Worm (Caenorhabditis elegans) whole organism, mixed stage, embryonic: ENCODE measurements around the gene chmp-7.

Source experiments
- M03D4.4 ChIP-seq: sonication (generic microtip); optimal IDR thresholded peaks from 2 replicates; lab custom pipeline; 2017; ENCODE audit warnings: mild to moderate bottlenecking, missing genetic modification characterization, missing compliant biosample characterization
- bed-3 ChIP-seq: fragments of 200-800 bp; sonication (Bioruptor generic); optimal IDR thresholded peaks from 3 replicates; lab custom pipeline; 2018; ENCODE audit warnings: mild to moderate bottlenecking, missing genetic modification characterization, moderate library complexity, missing compliant biosample characterization
- blmp-1 ChIP-seq: fragments of 150-350 bp; optimal IDR thresholded peaks from 2 replicates; lab custom pipeline; 2014; ENCODE audit warnings: missing biosample characterization, missing genetic modification characterization
- ceh-39 ChIP-seq: fragments of 150-350 bp; optimal IDR thresholded peaks from 2 replicates; lab custom pipeline; 2014; ENCODE audit warnings: missing biosample characterization, missing genetic modification characterization
- ceh-43 ChIP-seq: fragments of 200-800 bp; sonication (Bioruptor generic); optimal IDR thresholded peaks from 2 replicates; lab custom pipeline; 2018; ENCODE audit warnings: mild to moderate bottlenecking, missing genetic modification characterization, moderate library complexity, missing compliant biosample characterization
- ceh-83 ChIP-seq: fragments of 200-800 bp; sonication (Bioruptor generic); optimal IDR thresholded peaks from 2 replicates; lab custom pipeline; 2018; ENCODE audit warnings: mild to moderate bottlenecking, missing genetic modification characterization, missing compliant biosample characterization
- ces-1 ChIP-seq: fragments of 150-350 bp; optimal IDR thresholded peaks from 2 replicates; lab custom pipeline; 2014; ENCODE audit warnings: missing biosample characterization, missing genetic modification reagents, missing genetic modification characterization
- cnd-1 ChIP-seq: fragments of 200-800 bp; sonication (Bioruptor generic); optimal IDR thresholded peaks from 2 replicates; lab custom pipeline; 2018; ENCODE audit warnings: mild to moderate bottlenecking, missing genetic modification characterization, missing compliant biosample characterization
- drap-1 ChIP-seq: fragments of 200-800 bp; sonication (Bioruptor generic); optimal IDR thresholded peaks from 3 replicates; lab custom pipeline; 2018; ENCODE audit warnings: mild to moderate bottlenecking, missing genetic modification characterization, missing compliant biosample characterization
- elt-1 ChIP-seq: sonication (generic microtip); optimal IDR thresholded peaks from 2 replicates; lab custom pipeline; 2017; ENCODE audit warnings: missing genetic modification characterization, mild to moderate bottlenecking, missing compliant biosample characterization, antibody characterized with exemption, moderate library complexity, borderline replicate concordance; ENCODE audit not compliant: insufficient read depth
- elt-3 ChIP-seq: fragments of 150-350 bp; optimal IDR thresholded peaks from 2 replicates; lab custom pipeline; 2014; ENCODE audit warnings: missing biosample characterization, missing genetic modification characterization
- flh-1 ChIP-seq: fragments of 200-800 bp; sonication (Bioruptor generic); optimal IDR thresholded peaks from 2 replicates; lab custom pipeline; 2018; ENCODE audit warnings: mild to moderate bottlenecking, missing genetic modification characterization, moderate library complexity, missing compliant biosample characterization
- ham-2 ChIP-seq: fragments of 200-800 bp; sonication (Bioruptor generic); optimal IDR thresholded peaks from 2 replicates; lab custom pipeline; 2018; ENCODE audit warnings: mild to moderate bottlenecking, missing genetic modification characterization, missing compliant biosample characterization
- hlh-1 ChIP-seq: fragments of 150-350 bp; optimal IDR thresholded peaks from 2 replicates; lab custom pipeline; 2014; ENCODE audit warnings: missing biosample characterization, missing genetic modification reagents, missing genetic modification characterization
- lin-13 ChIP-seq: fragments of 150-350 bp; optimal IDR thresholded peaks from 2 replicates; lab custom pipeline; 2014; ENCODE audit warnings: missing biosample characterization, missing genetic modification characterization
- lin-32 ChIP-seq: fragments of 200-800 bp; sonication (Bioruptor generic); optimal IDR thresholded peaks from 2 replicates; lab custom pipeline; 2018; ENCODE audit warnings: mild to moderate bottlenecking, missing genetic modification characterization, missing compliant biosample characterization
- lsy-2 ChIP-seq: fragments of 150-350 bp; optimal IDR thresholded peaks from 2 replicates; lab custom pipeline; 2014; ENCODE audit warnings: missing biosample characterization, missing genetic modification characterization
- mab-5 ChIP-seq: fragments of 150-350 bp; optimal IDR thresholded peaks from 2 replicates; lab custom pipeline; 2014; ENCODE audit warnings: missing biosample characterization, missing genetic modification characterization
- mep-1 ChIP-seq: fragments of 150-350 bp; optimal IDR thresholded peaks from 2 replicates; lab custom pipeline; 2017; ENCODE audit warnings: missing biosample characterization, missing genetic modification reagents, missing genetic modification characterization, inconsistent platforms
- mls-2 ChIP-seq: sonication (generic microtip); optimal IDR thresholded peaks from 2 replicates; lab custom pipeline; 2016; ENCODE audit warnings: mild to moderate bottlenecking, missing genetic modification characterization, moderate library complexity, missing compliant biosample characterization
- nhr-12 ChIP-seq: fragments of 150-350 bp; optimal IDR thresholded peaks from 2 replicates; lab custom pipeline; 2014; ENCODE audit warnings: missing biosample characterization, missing genetic modification characterization
- nhr-2 ChIP-seq: fragments of 150-350 bp; optimal IDR thresholded peaks from 2 replicates; lab custom pipeline; 2014; ENCODE audit warnings: missing biosample characterization, missing genetic modification characterization
- nhr-237 ChIP-seq: fragments of 150-350 bp; optimal IDR thresholded peaks from 2 replicates; lab custom pipeline; 2014; ENCODE audit warnings: missing biosample characterization, missing genetic modification characterization
- nhr-28 ChIP-seq: fragments of 150-350 bp; optimal IDR thresholded peaks from 2 replicates; lab custom pipeline; 2014; ENCODE audit warnings: missing biosample characterization, missing genetic modification characterization
- nhr-76 ChIP-seq: sonication (generic microtip); optimal IDR thresholded peaks from 2 replicates; lab custom pipeline; 2017; ENCODE audit warnings: missing biosample characterization, missing genetic modification characterization
- pha-4 ChIP-seq: fragments of 150-350 bp; optimal IDR thresholded peaks from 2 replicates; lab custom pipeline; 2018; ENCODE audit warnings: missing biosample characterization, missing genetic modification reagents, missing genetic modification characterization
- sem-2 ChIP-seq: fragments of 200-800 bp; sonication (Bioruptor generic); optimal IDR thresholded peaks from 2 replicates; lab custom pipeline; 2018; ENCODE audit warnings: mild to moderate bottlenecking, missing genetic modification characterization, missing compliant biosample characterization
- snpc-4 ChIP-seq: fragments of 150-350 bp; optimal IDR thresholded peaks from 2 replicates; lab custom pipeline; 2014; ENCODE audit warnings: missing biosample characterization, missing genetic modification characterization
- sptf-1 ChIP-seq: sonication (generic microtip); optimal IDR thresholded peaks from 2 replicates; lab custom pipeline; 2017; ENCODE audit warnings: mild to moderate bottlenecking, missing genetic modification characterization, moderate library complexity, missing compliant biosample characterization
- tbx-8 ChIP-seq: fragments of 200-800 bp; sonication (Bioruptor generic); optimal IDR thresholded peaks from 2 replicates; lab custom pipeline; 2018; ENCODE audit warnings: mild to moderate bottlenecking, missing genetic modification characterization, moderate library complexity, missing compliant biosample characterization
- unc-120 ChIP-seq: sonication (generic microtip); optimal IDR thresholded peaks from 2 replicates; lab custom pipeline; 2017; ENCODE audit warnings: missing genetic modification characterization, missing compliant biosample characterization; ENCODE audit not compliant: poor library complexity, severe bottlenecking
- unc-39 ChIP-seq: fragments of 150-350 bp; optimal IDR thresholded peaks from 2 replicates; lab custom pipeline; 2014; ENCODE audit warnings: missing biosample characterization, missing genetic modification characterization
- unc-62 ChIP-seq: fragments of 150-350 bp; optimal IDR thresholded peaks from 2 replicates; lab custom pipeline; 2014; ENCODE audit warnings: missing biosample characterization, missing genetic modification reagents, missing genetic modification characterization
- zip-8 ChIP-seq: fragments of 150-350 bp; optimal IDR thresholded peaks from 2 replicates; lab custom pipeline; 2014; ENCODE audit warnings: missing biosample characterization, missing genetic modification characterization
- ztf-11 ChIP-seq: fragments of 150-350 bp; optimal IDR thresholded peaks from 2 replicates; lab custom pipeline; 2014; ENCODE audit warnings: missing biosample characterization, missing genetic modification characterization

chmp-7 gene

DNA sequence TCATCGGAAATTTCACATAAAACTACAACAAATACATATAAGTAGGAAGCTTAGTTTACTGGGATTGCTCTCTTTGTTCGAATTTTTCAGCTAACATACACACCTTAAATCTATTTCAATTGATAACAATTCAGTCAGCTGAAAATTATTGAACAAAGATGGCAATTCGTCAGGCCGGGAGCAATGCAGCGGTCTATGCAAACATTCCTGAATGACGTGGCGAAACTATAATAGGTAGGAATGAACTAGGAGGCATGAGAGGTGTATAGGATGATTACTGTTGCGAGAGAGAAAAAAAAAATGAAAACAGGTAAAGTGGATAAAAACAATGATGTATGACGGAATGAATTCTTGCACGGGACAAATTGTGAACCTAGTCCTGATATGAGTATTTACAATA lies 12.7 kb upstream of the chmp-7 start:
- no peak for TF ChIP-seq cnd-1 (tag; lab: Kevin White, UChicago)
- no peak for TF ChIP-seq lin-32 (GFP tag; lab: Kevin White, UChicago)
- no peak for TF ChIP-seq ceh-39
- no peak for TF ChIP-seq zip-8
- TF ChIP-seq snpc-4 = no peak
- no peak for TF ChIP-seq sem-2 (GFP tag; lab: Kevin White, UChicago)
- TF ChIP-seq nhr-28 = no peak
- TF ChIP-seq ceh-43 = no peak
- TF ChIP-seq ham-2 (GFP tag; lab: Kevin White, UChicago) = no peak
- TF ChIP-seq unc-62 (GFP tag; lab: Kevin White, UChicago) = no peak
- no peak for TF ChIP-seq unc-39 (tag; lab: Kevin White, UChicago)
- TF ChIP-seq elt-3 (tag; lab: Kevin White, UChicago) = no peak
- no peak for TF ChIP-seq M03D4.4 (tag; lab: Kevin White, UChicago)
- no peak for TF ChIP-seq tbx-8 (GFP tag; lab: Kevin White, UChicago)

ce11 chrII:9053564-9053963 lies 1.2 kb upstream of the chmp-7 start, which contains the start of gene T24B8.7:
T24B8.7 (minus strand) TSS chrII:9053664.
- TF ChIP-seq drap-1 (GFP tag; lab: Kevin White, UChicago) = no peak
- no peak for TF ChIP-seq mep-1 (tag; lab: Kevin White, UChicago)
- no peak for TF ChIP-seq flh-1 (GFP tag; lab: Kevin White, UChicago)
- TF ChIP-seq pha-4 (tag; lab: Kevin White, UChicago) = no peak
- TF ChIP-seq mls-2 (tag; lab: Kevin White, UChicago) = no peak
- no peak for TF ChIP-seq nhr-12 (tag; lab: Kevin White, UChicago)
- TF ChIP-seq unc-39 (tag; lab: Kevin White, UChicago) = no peak
- no peak for TF ChIP-seq snpc-4
- TF ChIP-seq ceh-83 (GFP tag; lab: Kevin White, UChicago) = no peak

DNA sequence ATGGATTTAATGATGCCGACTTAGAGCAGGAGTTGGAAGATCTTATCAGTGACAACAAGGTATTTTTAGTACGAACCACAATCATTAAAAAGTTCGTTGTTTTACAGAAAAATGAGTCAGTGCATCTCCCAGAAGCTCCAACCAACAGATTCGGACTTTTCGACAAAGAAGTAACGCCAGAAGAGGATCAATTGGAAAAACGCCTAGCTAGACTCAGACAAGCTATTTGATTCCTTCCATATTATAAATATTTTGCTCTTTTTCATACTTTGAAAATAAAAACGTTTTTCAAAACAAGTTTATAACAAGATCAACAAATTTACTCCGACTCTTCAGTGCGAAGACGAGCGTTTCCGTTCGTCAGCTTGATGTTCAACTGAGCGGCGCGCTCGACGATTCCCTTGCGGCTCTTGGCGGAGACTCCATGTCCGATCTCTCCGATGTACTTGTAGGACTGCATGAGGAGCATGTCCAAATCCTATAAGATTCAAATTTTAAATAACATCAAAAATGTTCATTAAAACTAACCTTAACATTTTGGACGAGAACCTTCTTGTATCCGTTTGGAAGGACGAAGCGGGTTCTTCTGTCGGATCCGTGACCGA lies 1.5 kb downstream of the chmp-7 start:
- TF ChIP-seq cnd-1 (tag; lab: Kevin White, UChicago) (no peak), ztf-11 (tag; lab: Kevin White, UChicago) (no peak), elt-1 (no peak), sem-2 (GFP tag; lab: Kevin White, UChicago) (no peak), blmp-1 (tag; lab: Kevin White, UChicago) (no peak), nhr-76 (no peak), drap-1 (GFP tag; lab: Kevin White, UChicago) (no peak), lin-32 (GFP tag; lab: Kevin White, UChicago) (no peak), unc-39 (tag; lab: Kevin White, UChicago) (no peak), tbx-8 (GFP tag; lab: Kevin White, UChicago) (no peak), flh-1 (GFP tag; lab: Kevin White, UChicago) (no peak), bed-3 (no peak)
- TF ChIP-seq, all 35 proteins: peak for 0

ce11 chrII:9057035-9057668 lies 2.4 kb downstream of the chmp-7 start, which contains the start of gene rpl-32:
rpl-32 (minus strand) TSS chrII:9057085.
- TF ChIP-seq elt-3 (tag; lab: Kevin White, UChicago) = no peak
- peak; percentile 70 for TF ChIP-seq lin-13 (tag; lab: Kevin White, UChicago)
- no peak for TF ChIP-seq ceh-83 (GFP tag; lab: Kevin White, UChicago)
- TF ChIP-seq ztf-11 (tag; lab: Kevin White, UChicago) = no peak
- peak; percentile 35 for TF ChIP-seq unc-62 (GFP tag; lab: Kevin White, UChicago)
- no peak for TF ChIP-seq nhr-12 (tag; lab: Kevin White, UChicago)
- TF ChIP-seq drap-1 (GFP tag; lab: Kevin White, UChicago) = no peak
- TF ChIP-seq nhr-2 = no peak
- no peak for TF ChIP-seq mab-5 (tag; lab: Kevin White, UChicago)
- TF ChIP-seq nhr-28 = no peak
- TF ChIP-seq nhr-76 = no peak
- no peak for TF ChIP-seq zip-8
- TF ChIP-seq cnd-1 (tag; lab: Kevin White, UChicago) = no peak
- TF ChIP-seq mls-2 (tag; lab: Kevin White, UChicago) = no peak
- TF ChIP-seq tbx-8 (GFP tag; lab: Kevin White, UChicago) = no peak
- no peak for TF ChIP-seq ham-2 (GFP tag; lab: Kevin White, UChicago)
- peak; percentile 95 for TF ChIP-seq mep-1 (tag; lab: Kevin White, UChicago)
- no peak for TF ChIP-seq unc-39 (tag; lab: Kevin White, UChicago)
- TF ChIP-seq blmp-1 (tag; lab: Kevin White, UChicago) = no peak
- no peak for TF ChIP-seq elt-1
- peak; percentile 20 for TF ChIP-seq sptf-1 (tag; lab: Kevin White, UChicago)
- peak; percentile 68 for TF ChIP-seq pha-4 (tag; lab: Kevin White, UChicago)
- TF ChIP-seq ces-1 (GFP tag; lab: Kevin White, UChicago) = peak; percentile 61
- no peak for TF ChIP-seq lin-32 (GFP tag; lab: Kevin White, UChicago)
- no peak for TF ChIP-seq flh-1 (GFP tag; lab: Kevin White, UChicago)
- no peak for TF ChIP-seq sem-2 (GFP tag; lab: Kevin White, UChicago)
- no peak for TF ChIP-seq bed-3
- peak; percentile 76 for TF ChIP-seq ceh-39
- no peak for TF ChIP-seq snpc-4
- TF ChIP-seq hlh-1 (tag; lab: Kevin White, UChicago) = peak; percentile 52
- TF ChIP-seq lsy-2 = peak; percentile 74
- peak; percentile 79 for TF ChIP-seq unc-120 (tag; lab: Kevin White, UChicago)
- TF ChIP-seq nhr-237 = peak; percentile 85
- no peak for TF ChIP-seq M03D4.4 (tag; lab: Kevin White, UChicago)
- peak; percentile 45 for TF ChIP-seq ceh-43
